Worm (Caenorhabditis elegans) whole organism, L4 larva: ENCODE data around the gene ndx-6.

Source experiments
- aly-2 ChIP-seq: sonication (generic microtip); optimal IDR thresholded peaks from 2 replicates; lab custom pipeline; 2018; ENCODE audit warnings: missing biosample characterization, missing genetic modification characterization
- nhr-11 ChIP-seq: fragments of 150-350 bp; optimal IDR thresholded peaks from 2 replicates; lab custom pipeline; 2014; ENCODE audit warnings: missing biosample characterization, missing genetic modification characterization
- pha-4 ChIP-seq, 2 experiments: fragments of 150-350 bp in 1 of 2; fragments of 200-800 bp in 1 of 2; sonication (Bioruptor generic) in 1 of 2; IDR thresholded peaks in 1 of 2; optimal IDR thresholded peaks in 1 of 2; 2 replicates each; pipeline versions ENCODE4 v1.3.6 to Lab custom; 2014 to 2022; ENCODE audit warnings: missing genetic modification characterization in 2 of 2, missing genetic modification reagents in 2 of 2, missing biosample characterization in 1 of 2, missing compliant biosample characterization in 1 of 2

DNA sequence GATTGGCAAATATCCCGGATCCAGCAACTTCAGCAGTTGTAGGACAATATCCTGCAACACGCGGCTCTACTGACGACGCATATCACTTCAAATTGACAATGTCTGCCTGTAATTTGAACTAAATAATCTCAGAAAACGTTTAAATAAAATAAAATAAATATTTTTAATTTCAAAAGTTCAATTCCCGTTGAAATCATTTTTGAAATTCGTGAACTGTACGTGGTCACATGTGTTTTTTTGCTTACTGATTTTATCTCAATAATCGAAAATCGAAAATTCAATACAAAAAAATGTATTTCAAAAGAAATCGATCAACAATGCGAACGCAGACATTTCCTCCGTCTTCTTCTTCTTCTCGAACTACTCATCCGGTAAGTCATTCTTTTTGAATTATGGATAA is 47.9 kb upstream of the ndx-6 start, which contains the start of gene F07F6.1:
- TF ChIP-seq nhr-11 (no peak), aly-2 (tag; lab: Kevin White, UChicago) (no peak), pha-4 (GFP tag; IDR thresholded peaks at IDR 0.05; lab: Robert Waterston, UW) (no peak), pha-4 (tag; optimal IDR thresholded peaks at IDR 0.05; lab: Kevin White, UChicago) (no peak)
